Worm (Caenorhabditis elegans): ENCODE data around the gene C52E2.3.

- TF ChIP-seq med-1 (GFP tag; optimal IDR thresholded peaks at IDR 0.05; ENCODE audit: insufficient read depth) (no peak), flt-1 (GFP tag; IDR thresholded peaks at IDR 0.05) (no peak), ref-1 (GFP tag; conservative IDR thresholded peaks at IDR 0.05) (no peak), cog-1 (tag; optimal IDR thresholded peaks at IDR 0.05) (no peak), ztf-23 (GFP tag; IDR thresholded peaks at IDR 0.05) (no peak), tab-1 (GFP tag; IDR thresholded peaks at IDR 0.05) (no peak), ztf-29 (GFP tag; IDR thresholded peaks at IDR 0.05) (no peak)
These were observed 27.6 kb downstream of the C52E2.3 start, which contains the start of gene math-16 for ce11 chrII:1878663-1879062.

All from whole organism, midembryonic.